Worm (Caenorhabditis elegans) whole organism, L4 larva: Measurements from ENCODE around the gene F59E11.6.

Experiments
- D1046.2 ChIP-seq: fragments of 200-800 bp; sonication (Bioruptor generic); IDR thresholded peaks from 2 replicates; pipeline ENCODE4 v1.3.6; 2022; ENCODE audit warnings: missing genetic modification characterization, missing compliant biosample characterization
- F10B5.3 ChIP-seq: sonication (generic microtip); optimal IDR thresholded peaks from 2 replicates; lab custom pipeline; 2016; ENCODE audit warnings: mild to moderate bottlenecking, missing genetic modification characterization, missing compliant biosample characterization
- F26F4.8 ChIP-seq: fragments of 200-800 bp; sonication (Bioruptor generic); conservative IDR thresholded peaks from 2 replicates; pipeline ENCODE4 v1.3.6; 2022; ENCODE audit warnings: missing genetic modification characterization, missing compliant biosample characterization
- T20F7.1 ChIP-seq: fragments of 200-800 bp; sonication (Bioruptor generic); optimal IDR thresholded peaks from 2 replicates; lab custom pipeline; 2018; ENCODE audit warnings: mild to moderate bottlenecking, missing genetic modification characterization, missing compliant biosample characterization
- T26A8.4 ChIP-seq: fragments of 200-800 bp; sonication (Bioruptor generic); IDR thresholded peaks from 2 replicates; pipeline ENCODE4 v1.3.6; 2022; ENCODE audit warnings: missing genetic modification characterization, missing compliant biosample characterization
- ZK546.5 ChIP-seq, 2 experiments: sonication (generic microtip); optimal IDR thresholded peaks; 2 replicates each; lab custom pipeline; 2017; ENCODE audit warnings: missing biosample characterization in 2 of 2, missing genetic modification characterization in 2 of 2
- aha-1 ChIP-seq: fragments of 150-350 bp; peaks from one replicate; lab custom pipeline; 2014; ENCODE audit warnings: missing biosample characterization, missing genetic modification characterization
- attf-4 ChIP-seq: sonication (generic microtip); optimal IDR thresholded peaks from 3 replicates; lab custom pipeline; 2017; ENCODE audit warnings: missing biosample characterization, missing genetic modification characterization
- ceh-20 ChIP-seq: fragments of 200-800 bp; sonication (Bioruptor generic); IDR thresholded peaks from 2 replicates; pipeline ENCODE4 v1.3.6; 2022; ENCODE audit warnings: missing genetic modification reagents, missing genetic modification characterization, missing compliant biosample characterization
- ceh-28 ChIP-seq: fragments of 150-350 bp; optimal IDR thresholded peaks from 2 replicates; lab custom pipeline; 2014; ENCODE audit warnings: missing biosample characterization, missing genetic modification reagents, missing genetic modification characterization
- ceh-32 ChIP-seq: sonication (generic microtip); optimal IDR thresholded peaks from 2 replicates; lab custom pipeline; 2016; ENCODE audit warnings: mild to moderate bottlenecking, missing genetic modification characterization, missing compliant biosample characterization; ENCODE audit not compliant: poor library complexity
- ceh-82 ChIP-seq: sonication (generic microtip); optimal IDR thresholded peaks from 2 replicates; lab custom pipeline; 2017; ENCODE audit warnings: missing biosample characterization, missing genetic modification characterization
- cey-2 ChIP-seq: sonication (generic microtip); optimal IDR thresholded peaks from 3 replicates; lab custom pipeline; 2017; ENCODE audit warnings: missing genetic modification characterization, mild to moderate bottlenecking, missing compliant biosample characterization, antibody characterized with exemption, borderline replicate concordance; ENCODE audit not compliant: insufficient read depth
- daf-19 ChIP-seq: fragments of 200-800 bp; sonication (Bioruptor generic); conservative IDR thresholded peaks from 2 replicates; pipeline ENCODE4 v1.3.6; 2022; ENCODE audit warnings: missing genetic modification characterization, missing compliant biosample characterization
- dpl-1 ChIP-seq: fragments of 150-350 bp; optimal IDR thresholded peaks from 2 replicates; lab custom pipeline; 2014; ENCODE audit warnings: missing biosample characterization, missing genetic modification reagents, missing genetic modification characterization
- lin-13 ChIP-seq: fragments of 150-350 bp; optimal IDR thresholded peaks from 2 replicates; lab custom pipeline; 2014; ENCODE audit warnings: missing biosample characterization, missing genetic modification reagents, missing genetic modification characterization
- lin-38 ChIP-seq: fragments of 200-800 bp; sonication (Bioruptor generic); IDR thresholded peaks from 2 replicates; pipeline ENCODE4 v1.3.6; 2022; ENCODE audit warnings: missing genetic modification reagents, missing genetic modification characterization, missing compliant biosample characterization
- lin-39 ChIP-seq: fragments of 150-350 bp; optimal IDR thresholded peaks from 2 replicates; lab custom pipeline; 2014; ENCODE audit warnings: missing biosample characterization, missing genetic modification reagents, missing genetic modification characterization
- lir-3 ChIP-seq: sonication (generic microtip); optimal IDR thresholded peaks from 2 replicates; lab custom pipeline; 2016; ENCODE audit warnings: mild to moderate bottlenecking, missing genetic modification characterization, missing compliant biosample characterization
- mep-1 ChIP-seq: fragments of 150-350 bp; sonication (generic microtip); optimal IDR thresholded peaks from 3 replicates; lab custom pipeline; 2014; ENCODE audit warnings: missing biosample characterization, missing genetic modification characterization
- mes-2 ChIP-seq: sonication (generic microtip); optimal IDR thresholded peaks from 2 replicates; lab custom pipeline; 2016; ENCODE audit warnings: missing genotype, mild to moderate bottlenecking, missing genetic modification characterization, missing compliant biosample characterization; ENCODE audit not compliant: poor library complexity, severe bottlenecking
- nhr-111 ChIP-seq: fragments of 200-800 bp; sonication (Bioruptor generic); optimal IDR thresholded peaks from 2 replicates; lab custom pipeline; 2018; ENCODE audit warnings: mild to moderate bottlenecking, missing genetic modification characterization, missing compliant biosample characterization
- nhr-41 ChIP-seq: fragments of 200-800 bp; sonication (Bioruptor generic); IDR thresholded peaks from 2 replicates; pipeline ENCODE4 v1.3.6; 2022; ENCODE audit warnings: missing genetic modification reagents, missing genetic modification characterization, missing compliant biosample characterization
- nhr-77 ChIP-seq: fragments of 150-350 bp; optimal IDR thresholded peaks from 2 replicates; lab custom pipeline; 2014; ENCODE audit warnings: missing biosample characterization, missing genetic modification characterization
- rbr-2 ChIP-seq: sonication (generic microtip); optimal IDR thresholded peaks from 2 replicates; lab custom pipeline; 2016; ENCODE audit warnings: missing genotype, missing genetic modification characterization, missing compliant biosample characterization
- sdz-12 ChIP-seq: fragments of 200-800 bp; sonication (Bioruptor generic); optimal IDR thresholded peaks from 2 replicates; lab custom pipeline; 2018; ENCODE audit warnings: mild to moderate bottlenecking, missing genetic modification characterization, missing compliant biosample characterization
- tag-97 ChIP-seq: fragments of 200-800 bp; sonication (Bioruptor generic); IDR thresholded peaks from 2 replicates; pipeline ENCODE4 v1.3.6; 2022; ENCODE audit warnings: missing genetic modification characterization, missing compliant biosample characterization
- tra-1 ChIP-seq: fragments of 200-800 bp; sonication (Bioruptor generic); IDR thresholded peaks from 2 replicates; pipeline ENCODE4 v1.3.6; 2022; ENCODE audit warnings: missing genetic modification reagents, missing genetic modification characterization, missing compliant biosample characterization
- unc-62 ChIP-seq, 3 experiments: fragments of 150-350 bp in 1 of 3; sonication (generic microtip); optimal IDR thresholded peaks in 2 of 3; peaks in 1 of 3; 1 replicate in 1 of 3; 2 replicates in 2 of 3; lab custom pipeline; 2014 to 2017; ENCODE audit warnings: missing biosample characterization in 3 of 3, missing genetic modification characterization in 3 of 3, missing genetic modification reagents in 3 of 3, missing genotype in 1 of 3
- vab-7 ChIP-seq: fragments of 200-800 bp; sonication (Bioruptor generic); IDR thresholded peaks from 2 replicates; pipeline ENCODE4 v1.3.6; 2022; ENCODE audit warnings: missing genetic modification reagents, missing genetic modification characterization, missing compliant biosample characterization
- zip-11 ChIP-seq: fragments of 200-800 bp; sonication (Bioruptor generic); IDR thresholded peaks from 2 replicates; pipeline ENCODE4 v1.3.6; 2022; ENCODE audit warnings: missing genetic modification characterization, missing compliant biosample characterization

F59E11.6 gene

ce11 chrV:8994801-8995200 lies 3.2 kb downstream of the F59E11.6 start, which contains the start of gene F59E11.5:
TSS of gene F59E11.5 (plus strand) at chrV:8995101.
- TF ChIP-seq sdz-12 (GFP tag; lab: Kevin White, UChicago) (no peak), lir-3 (tag; lab: Kevin White, UChicago) (no peak), F10B5.3 (tag; lab: Kevin White, UChicago) (no peak), rbr-2 (tag; lab: Kevin White, UChicago) (no peak), ceh-32 (tag; lab: Kevin White, UChicago) (no peak), mes-2 (tag; lab: Kevin White, UChicago) (no peak), cey-2 (no peak), dpl-1 (GFP tag; lab: Kevin White, UChicago) (no peak), tra-1 (GFP tag; lab: Robert Waterston, UW) (no peak), attf-4 (tag; lab: Kevin White, UChicago) (no peak), T20F7.1 (no peak)

DNA sequence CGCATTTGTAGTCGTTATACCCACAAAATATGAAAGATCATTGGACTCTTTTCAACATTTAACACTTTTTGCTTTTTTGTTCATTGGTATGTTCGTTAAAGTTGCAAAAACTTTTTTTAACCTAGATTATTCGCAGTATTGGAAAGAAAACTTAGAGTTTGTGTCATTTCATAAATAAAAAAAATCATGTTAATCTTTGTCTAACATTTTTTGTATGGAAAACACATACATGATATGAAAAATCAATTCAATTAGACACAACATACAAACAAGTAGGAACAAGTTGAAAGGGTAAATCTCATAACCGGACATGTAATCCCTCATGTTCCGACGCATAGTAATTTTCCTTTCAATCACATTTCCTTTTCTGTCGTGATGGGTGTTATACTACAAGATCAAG lies 9.6 kb downstream of the F59E11.6 start, which contains the start of gene F59E11.2:
Gene F59E11.2 (plus strand): TSS at position 301 of the 400 bp plus-strand sequence.
- TF ChIP-seq lir-3 (tag; lab: Kevin White, UChicago) = no peak
- no peak for TF ChIP-seq ZK546.5 (tag; optimal IDR thresholded peaks at IDR 0.05; lab: Kevin White, UChicago)
- no peak for TF ChIP-seq zip-11 (GFP tag; lab: Robert Waterston, UW)
- no peak for TF ChIP-seq lin-38
- TF ChIP-seq ceh-20 (GFP tag; lab: Robert Waterston, UW) = no peak
- no peak for TF ChIP-seq unc-62 (GFP tag; optimal IDR thresholded peaks at IDR 0.05 in 1 of 2; lab: Kevin White, UChicago)
- no peak for TF ChIP-seq unc-62 (tag; optimal IDR thresholded peaks at IDR 0.05; lab: Kevin White, UChicago)

ce11 chrV:9003291-9003690 lies 11.7 kb downstream of the F59E11.6 start, which contains the start of gene srx-1:
TSS of gene srx-1 (plus strand) at chrV:9003672.
- TF ChIP-seq ceh-20 (GFP tag; lab: Robert Waterston, UW) (no peak), unc-62 (GFP tag; optimal IDR thresholded peaks at IDR 0.05 in 1 of 2; lab: Kevin White, UChicago) (peak in 1 of 2 experiments; percentile 98), unc-62 (tag; optimal IDR thresholded peaks at IDR 0.05; lab: Kevin White, UChicago) (no peak)

DNA sequence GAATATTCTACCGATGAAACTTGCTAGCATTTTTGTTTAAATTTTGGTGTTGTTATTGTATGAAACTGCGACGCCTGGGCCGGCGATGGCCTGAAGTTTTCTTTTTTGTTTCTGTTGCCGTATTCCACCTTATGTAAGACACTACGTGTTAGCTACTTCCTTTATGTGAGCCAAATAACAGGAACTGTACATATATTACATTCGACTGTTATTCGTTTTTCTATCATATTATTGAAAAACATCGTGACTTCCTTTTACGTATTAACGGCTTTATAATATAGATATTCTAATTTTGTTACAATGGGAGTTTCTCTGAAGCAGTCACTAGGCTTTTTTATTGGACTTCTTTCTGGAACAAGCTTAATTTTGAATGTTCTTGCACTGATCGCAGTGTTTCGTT lies 13.7 kb downstream of the F59E11.6 start, which contains the start of gene srx-3:
Gene srx-3 (plus strand): TSS at position 301 of the 400 bp plus-strand sequence.
- TF ChIP-seq unc-62 (GFP tag; optimal IDR thresholded peaks at IDR 0.05 in 1 of 2; lab: Kevin White, UChicago) (no peak), unc-62 (tag; optimal IDR thresholded peaks at IDR 0.05; lab: Kevin White, UChicago) (no peak), D1046.2 (GFP tag; lab: Robert Waterston, UW) (no peak), attf-4 (tag; lab: Kevin White, UChicago) (no peak), cey-2 (no peak), daf-19 (no peak), T26A8.4 (GFP tag; lab: Robert Waterston, UW) (no peak), F10B5.3 (tag; lab: Kevin White, UChicago) (no peak), nhr-111 (GFP tag; lab: Kevin White, UChicago) (no peak), ceh-82 (tag; lab: Kevin White, UChicago) (no peak), tag-97 (GFP tag; lab: Robert Waterston, UW) (no peak), mep-1 (tag; lab: Kevin White, UChicago) (no peak)
- TF ChIP-seq, all 104 proteins: peak for 0

- no peak for TF ChIP-seq ceh-28 (tag; lab: Kevin White, UChicago)
- no peak for TF ChIP-seq nhr-41 (GFP tag; lab: Robert Waterston, UW)
- TF ChIP-seq nhr-77 = no peak
- no peak for TF ChIP-seq F26F4.8 (GFP tag; lab: Robert Waterston, UW)
- no peak for TF ChIP-seq lin-13 (GFP tag; lab: Kevin White, UChicago)
- TF ChIP-seq aha-1 (tag; lab: Kevin White, UChicago) = no peak
- no peak for TF ChIP-seq vab-7
- no peak for TF ChIP-seq attf-4 (tag; lab: Kevin White, UChicago)
- TF ChIP-seq cey-2 = no peak
- TF ChIP-seq lin-39 (tag; lab: Kevin White, UChicago) = no peak
Observed at ce11 chrV:9009175-9009574, 17.6 kb downstream of the F59E11.6 start, which contains the start of gene srx-2. TSS of gene srx-2 (plus strand) at chrV:9009475.
